Worm (Caenorhabditis elegans) whole organism, dauer: ENCODE results near the gene mett-10.

Experiments used
- unc-62 ChIP-seq: sonication (generic microtip); optimal IDR thresholded peaks from 2 replicates; lab custom pipeline; 2017; ENCODE audit warnings: missing biosample characterization, missing genetic modification reagents, missing genetic modification characterization

The mett-10 gene

DNA sequence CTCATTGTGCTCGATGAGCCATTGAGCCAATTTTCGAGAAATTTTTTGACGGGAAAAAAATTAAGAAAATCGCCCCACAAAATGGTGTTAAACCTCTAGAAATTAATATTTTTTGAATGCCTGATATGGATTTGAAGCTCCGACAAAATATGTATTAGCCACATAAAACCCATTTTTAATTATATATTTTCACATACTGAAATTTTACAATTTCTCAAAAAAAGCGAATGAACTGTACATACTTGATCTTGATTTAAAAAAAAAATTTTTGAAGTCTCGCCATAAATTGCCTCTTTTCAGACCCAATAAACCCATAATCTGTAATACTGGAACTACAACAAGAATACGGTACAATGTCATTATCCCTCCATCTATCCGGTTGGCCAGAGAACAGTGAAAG lies 37.7 kb downstream of the mett-10 start, which contains the start of gene nac-3:
TSS of gene nac-3 (plus strand) at position 301 of the 400 bp plus-strand sequence.
- no peak for TF ChIP-seq unc-62 (GFP tag; lab: Kevin White, UChicago)

DNA sequence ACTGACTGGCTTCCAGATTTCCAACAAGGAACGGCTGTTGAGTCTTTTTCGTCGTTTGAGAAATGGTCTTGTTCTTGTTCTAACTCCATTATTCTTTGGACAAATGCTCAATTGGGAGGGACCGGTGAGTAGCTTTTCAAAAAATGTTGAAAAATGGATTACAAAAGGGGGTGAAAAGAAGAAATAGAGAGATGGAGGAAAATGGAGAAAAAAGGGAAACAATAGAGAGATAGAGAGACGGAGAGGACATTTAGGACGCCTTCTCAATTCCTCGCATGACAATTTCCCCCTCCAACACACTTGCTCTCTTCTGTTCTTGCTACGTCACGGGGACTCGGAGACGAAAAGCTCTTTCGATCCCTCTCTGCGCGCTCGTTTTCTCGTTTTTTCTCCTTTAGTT lies 38.2 kb downstream of the mett-10 start:
- no peak for TF ChIP-seq unc-62 (GFP tag; lab: Kevin White, UChicago)

DNA sequence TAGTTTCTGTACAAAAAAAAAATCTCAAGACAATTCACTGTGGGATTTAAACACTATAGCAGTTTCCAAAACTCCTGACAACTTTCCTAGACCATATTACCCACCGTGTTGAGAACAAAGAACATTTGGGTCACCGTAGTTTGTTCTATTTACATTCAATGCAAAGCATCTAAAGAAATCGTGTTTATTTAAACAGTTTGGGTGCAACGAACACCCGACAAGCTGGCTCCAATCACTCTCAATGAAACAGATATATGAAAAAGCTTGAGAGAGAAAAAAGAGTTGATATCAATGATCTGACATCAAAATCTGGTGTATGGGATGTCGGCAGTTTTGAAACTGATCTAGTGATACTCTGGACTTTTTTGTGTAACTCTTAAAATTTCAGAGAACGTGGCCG lies 40.2 kb downstream of the mett-10 start:
- TF ChIP-seq unc-62 (GFP tag; lab: Kevin White, UChicago), result no peak

DNA sequence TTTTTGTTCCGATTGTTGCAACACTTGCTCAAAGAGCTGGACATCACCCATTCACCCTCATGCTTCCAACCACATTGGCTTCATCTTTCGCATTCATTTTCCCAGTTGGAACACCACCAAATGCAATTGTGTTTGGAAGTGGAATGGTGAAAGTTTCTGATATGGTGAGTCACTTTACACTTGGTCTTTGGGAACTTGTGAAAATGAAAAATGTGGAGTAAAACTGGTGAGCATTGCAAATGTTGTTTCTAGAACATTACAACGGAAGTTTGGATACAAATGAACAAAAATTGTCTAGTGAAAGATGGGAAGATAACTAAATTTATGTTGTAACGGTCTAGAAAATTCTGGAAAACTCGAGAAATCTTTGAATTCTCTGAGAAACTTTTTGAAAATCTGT lies 41.4 kb downstream of the mett-10 start:
- no peak for TF ChIP-seq unc-62 (GFP tag; lab: Kevin White, UChicago)

DNA sequence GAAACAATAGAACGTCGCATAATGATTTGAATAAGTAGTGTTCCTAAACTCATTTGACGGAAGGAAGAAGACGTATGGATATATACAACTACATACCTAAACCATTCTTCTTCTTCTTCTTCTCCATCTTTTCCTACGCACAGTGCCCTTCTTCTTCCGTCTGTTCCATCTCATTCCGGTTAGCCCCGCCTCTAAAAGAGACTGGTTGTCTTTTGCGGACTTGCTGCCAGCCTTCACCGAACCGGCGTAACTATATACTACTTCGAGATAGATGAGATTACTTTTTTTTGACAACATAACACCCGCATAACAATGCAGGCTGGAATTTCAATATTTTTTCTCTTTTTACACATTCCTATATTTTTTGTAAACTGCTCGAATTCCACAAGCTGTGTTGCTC lies 45.5 kb downstream of the mett-10 start, which contains the start of the genes K08E5.5 and mua-3:
TSS of gene K08E5.5 (minus strand) at position 101 of the 400 bp plus-strand sequence.
TSS of gene mua-3 (plus strand) at position 313 of the 400 bp plus-strand sequence.
- no peak for TF ChIP-seq unc-62 (GFP tag; lab: Kevin White, UChicago)
